Worm (Caenorhabditis elegans) whole organism, L4/young adult: ENCODE measurements around the gene drap-1.

ENCODE experiments used
- W03F9.2 ChIP-seq: fragments of 150-350 bp; optimal IDR thresholded peaks from 2 replicates; lab custom pipeline; 2014; ENCODE audit warnings: missing biosample characterization, missing genetic modification characterization
- dao-5 ChIP-seq: sonication (generic microtip); optimal IDR thresholded peaks from 2 replicates; lab custom pipeline; 2016; ENCODE audit warnings: missing genotype, missing genetic modification characterization, moderate library complexity, missing compliant biosample characterization
- him-1 ChIP-seq: sonication (generic microtip); optimal IDR thresholded peaks from 2 replicates; lab custom pipeline; 2016; ENCODE audit warnings: missing genotype, missing genetic modification reagents, missing genetic modification characterization, missing compliant biosample characterization

- TF ChIP-seq dao-5, result no peak
- no peak for TF ChIP-seq him-1 (tag; lab: Kevin White, UChicago)
- TF ChIP-seq W03F9.2, result no peak
These were observed 47.7 kb downstream of the drap-1 start, which contains the start of gene smg-4 for ce11 chrV:9777645-9778044.
